Worm (Caenorhabditis elegans) whole organism, L3 larva: ENCODE results near the gene C01G6.3.

Experiments used
- R02D3.7 ChIP-seq: fragments of 150-350 bp; optimal IDR thresholded peaks from 2 replicates; lab custom pipeline; 2014; ENCODE audit warnings: missing biosample characterization, missing genetic modification characterization
- ceh-82 ChIP-seq: fragments of 150-350 bp; optimal IDR thresholded peaks from 2 replicates; lab custom pipeline; 2014; ENCODE audit warnings: missing biosample characterization, missing genetic modification characterization
- elt-1 ChIP-seq: fragments of 150-350 bp; optimal IDR thresholded peaks from 2 replicates; lab custom pipeline; 2014; ENCODE audit warnings: missing biosample characterization, missing genetic modification characterization
- fkh-2 ChIP-seq: fragments of 150-350 bp; optimal IDR thresholded peaks from 2 replicates; lab custom pipeline; 2014; ENCODE audit warnings: missing biosample characterization, missing genetic modification reagents, missing genetic modification characterization
- fos-1 ChIP-seq: fragments of 150-350 bp; optimal IDR thresholded peaks from 2 replicates; lab custom pipeline; 2014; ENCODE audit warnings: missing biosample characterization, missing genetic modification characterization
- nhr-12 ChIP-seq: fragments of 150-350 bp; optimal IDR thresholded peaks from 2 replicates; lab custom pipeline; 2014; ENCODE audit warnings: missing biosample characterization, missing genetic modification characterization
- nhr-28 ChIP-seq: fragments of 150-350 bp; optimal IDR thresholded peaks from 2 replicates; lab custom pipeline; 2014; ENCODE audit warnings: missing biosample characterization, missing genetic modification characterization
- nhr-76 ChIP-seq: fragments of 150-350 bp; sonication (generic microtip); optimal IDR thresholded peaks from 5 replicates; lab custom pipeline; 2014; ENCODE audit warnings: missing biosample characterization, missing genetic modification characterization
- nhr-77 ChIP-seq: fragments of 150-350 bp; optimal IDR thresholded peaks from 2 replicates; lab custom pipeline; 2014; ENCODE audit warnings: missing biosample characterization, missing genetic modification characterization
- pha-4 ChIP-seq: fragments of 150-350 bp; optimal IDR thresholded peaks from 2 replicates; lab custom pipeline; 2014; ENCODE audit warnings: missing biosample characterization, missing genetic modification reagents, missing genetic modification characterization
- skn-1 ChIP-seq: fragments of 150-350 bp; optimal IDR thresholded peaks from 2 replicates; lab custom pipeline; 2014; ENCODE audit warnings: missing biosample characterization, missing genetic modification characterization
- snpc-4 ChIP-seq: fragments of 150-350 bp; optimal IDR thresholded peaks from 2 replicates; lab custom pipeline; 2014; ENCODE audit warnings: missing biosample characterization, missing genetic modification characterization
- unc-62 ChIP-seq: fragments of 150-350 bp; sonication (generic microtip); optimal IDR thresholded peaks from 4 replicates; lab custom pipeline; 2014; ENCODE audit warnings: missing biosample characterization, missing genetic modification reagents, missing genetic modification characterization
- ztf-11 ChIP-seq: fragments of 150-350 bp; optimal IDR thresholded peaks from 2 replicates; lab custom pipeline; 2014; ENCODE audit warnings: missing biosample characterization, missing genetic modification characterization

DNA sequence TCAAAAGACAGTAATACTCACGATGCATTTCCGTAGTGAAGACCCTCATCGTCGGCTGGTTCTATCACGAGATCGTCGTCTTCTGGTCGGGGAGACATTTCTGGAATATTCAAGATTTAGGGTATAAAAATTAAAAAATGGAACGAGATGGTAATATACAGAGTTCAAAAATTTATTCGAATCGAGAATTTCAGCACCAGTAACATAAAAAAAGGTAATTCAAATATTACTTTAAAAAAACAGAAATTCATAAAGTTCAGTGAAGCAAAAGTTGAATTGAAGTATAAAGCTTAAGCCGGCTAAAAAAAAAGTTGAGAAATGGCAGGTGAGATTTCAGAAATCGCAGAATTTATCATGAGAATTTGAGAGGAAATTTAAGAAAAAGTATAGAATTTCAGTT is 40.5 kb downstream of the C01G6.3 start, which contains the start of gene cam-1:
- TF ChIP-seq nhr-12 (tag; lab: Kevin White, UChicago) (no peak), ceh-82 (tag; lab: Kevin White, UChicago) (no peak), nhr-76 (tag; lab: Kevin White, UChicago) (no peak), R02D3.7 (tag; lab: Kevin White, UChicago) (no peak), skn-1 (no peak), ztf-11 (no peak), fkh-2 (tag; lab: Kevin White, UChicago) (no peak), unc-62 (GFP tag; lab: Kevin White, UChicago) (no peak), pha-4 (tag; lab: Kevin White, UChicago) (no peak), snpc-4 (tag; lab: Kevin White, UChicago) (no peak), elt-1 (tag; lab: Kevin White, UChicago) (no peak), nhr-28 (tag; lab: Kevin White, UChicago) (no peak), nhr-77 (tag; lab: Kevin White, UChicago) (no peak), fos-1 (no peak)
